Fruit fly (Drosophila melanogaster): ENCODE measurements around the gene CG18731.

The CG18731 gene

DNA sequence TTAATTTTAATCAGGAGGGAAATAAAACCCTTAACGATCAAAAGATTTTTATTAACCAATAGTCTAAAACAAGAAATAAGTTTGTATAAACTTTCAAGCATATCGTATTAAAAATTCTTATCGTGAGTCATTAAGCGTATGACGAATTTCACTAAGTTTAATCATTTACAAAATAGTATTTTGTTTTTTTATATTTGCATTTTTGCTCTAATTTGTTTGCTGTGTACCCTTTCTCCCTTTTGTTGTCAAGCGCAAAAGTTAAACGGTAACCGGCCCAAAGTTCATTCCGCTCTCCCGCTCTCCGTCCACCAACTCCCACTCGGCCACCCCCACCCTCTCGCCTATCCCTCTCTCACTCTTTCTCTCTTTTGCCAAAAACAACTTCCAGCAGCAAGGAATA is 39.0 kb downstream of the CG18731 start:
- TF ChIP-seq CG17801 (GFP tag; optimal IDR thresholded peaks at IDR 0.05; ENCODE audit: partially characterized antibody), result no peak

dm6 chr3R:29764249-29765042 is 39.6 kb downstream of the CG18731 start:
- no peak for TF ChIP-seq CG17801 (GFP tag; optimal IDR thresholded peaks at IDR 0.05; ENCODE audit: partially characterized antibody)

dm6 chr3R:29765267-29766095 is 40.7 kb downstream of the CG18731 start, which contains the start of gene kay:
Gene kay (plus strand): TSS chr3R:29765995.
- TF ChIP-seq CG17801 (GFP tag; optimal IDR thresholded peaks at IDR 0.05; ENCODE audit: partially characterized antibody), result no peak

dm6 chr3R:29767236-29767635 is 42.4 kb downstream of the CG18731 start:
- TF ChIP-seq CG17801 (GFP tag; optimal IDR thresholded peaks at IDR 0.05; ENCODE audit: partially characterized antibody), result no peak

- no peak for TF ChIP-seq CG17801 (GFP tag; optimal IDR thresholded peaks at IDR 0.05; ENCODE audit: partially characterized antibody)
Observed at dm6 chr3R:29770930-29771329, 46.1 kb downstream of the CG18731 start.

DNA sequence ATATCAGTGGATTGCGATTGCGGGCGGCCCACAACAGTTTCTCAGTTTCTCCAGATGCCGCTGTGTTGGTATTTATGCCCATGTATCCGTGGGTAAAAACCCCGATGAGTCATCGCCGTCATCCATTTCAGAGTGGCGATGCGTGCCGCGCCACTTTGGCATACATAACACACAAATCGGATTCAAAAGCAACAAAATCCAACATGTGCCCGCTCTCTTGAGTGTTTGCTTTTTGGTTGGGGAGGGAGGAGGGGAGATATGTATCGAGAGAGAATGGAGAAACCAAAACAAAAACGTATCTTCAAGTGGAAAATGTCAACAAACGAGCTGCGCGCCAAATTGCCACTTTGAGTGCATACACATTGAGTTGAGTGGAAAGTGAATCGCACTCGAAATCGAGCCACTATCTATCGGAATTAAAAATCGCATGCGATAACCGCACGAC is 46.8 kb downstream of the CG18731 start:
- TF ChIP-seq CG17801 (GFP tag; optimal IDR thresholded peaks at IDR 0.05; ENCODE audit: partially characterized antibody), result no peak

DNA sequence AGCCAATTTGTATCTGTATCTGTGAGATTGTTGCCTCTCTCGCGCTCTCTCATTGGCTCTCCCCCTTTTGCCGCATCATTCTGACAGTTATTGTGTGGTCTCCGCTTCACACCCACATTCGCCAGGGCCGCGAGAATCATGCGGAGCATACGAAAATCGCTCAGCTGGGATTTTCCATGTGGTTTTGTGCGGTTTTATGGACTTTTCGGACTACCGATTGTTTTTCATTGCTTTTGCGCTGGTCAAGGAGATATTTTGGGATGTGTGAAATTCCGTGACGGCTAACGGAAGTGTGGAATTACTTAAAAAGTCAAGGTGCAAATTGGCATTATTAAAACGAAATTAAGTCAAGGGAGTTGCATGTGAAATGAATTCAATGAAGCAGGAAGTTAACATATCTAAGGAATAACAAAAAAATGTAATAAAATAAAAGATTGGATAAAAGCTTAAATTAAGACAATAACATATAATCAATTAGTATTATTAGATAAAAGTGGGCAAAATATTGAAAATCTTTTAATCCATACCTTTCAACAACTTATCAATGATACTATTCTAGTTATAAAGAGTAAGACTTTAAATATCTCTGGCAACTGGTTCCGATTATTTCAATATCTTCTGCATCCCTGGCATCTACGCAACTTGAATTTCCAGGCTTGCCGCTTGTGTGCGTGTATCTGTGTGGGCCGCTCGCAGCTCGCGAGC is 47.4 kb downstream of the CG18731 start:
- TF ChIP-seq CG17801 (GFP tag; optimal IDR thresholded peaks at IDR 0.05; ENCODE audit: partially characterized antibody), result no peak

- peak; percentile 52 for TF ChIP-seq CG17801 (GFP tag; optimal IDR thresholded peaks at IDR 0.05; ENCODE audit: partially characterized antibody)
Observed at dm6 chr3R:29772795-29773331, 48.0 kb downstream of the CG18731 start.

dm6 chr3R:29773833-29774324 is 49.1 kb downstream of the CG18731 start:
- peak; percentile 69 for TF ChIP-seq CG17801 (GFP tag; optimal IDR thresholded peaks at IDR 0.05; ENCODE audit: partially characterized antibody)

- peak; percentile 11 for TF ChIP-seq CG17801 (GFP tag; optimal IDR thresholded peaks at IDR 0.05; ENCODE audit: partially characterized antibody)
Observed at dm6 chr3R:29774360-29775193, 49.8 kb downstream of the CG18731 start.

All from ovary, adult (tissue).